Fruit fly (Drosophila melanogaster): ENCODE data around the gene vn.

The vn gene

dm6 chr3L:5770817-5771425, 74.5 kb downstream of the vn start (continued):
- TF ChIP-seq CG10565 (GFP tag; optimal IDR thresholded peaks at IDR 0.05) (peak; percentile 65), Nf-YC (tag; optimal IDR thresholded peaks at IDR 0.05) (peak; percentile 93), CG3847 (GFP tag; IDR thresholded peaks at IDR 0.05) (peak; percentile 70), Atf-2 (GFP tag; optimal IDR thresholded peaks at IDR 0.05) (peak; percentile 85), Sry-β (GFP tag; optimal IDR thresholded peaks at IDR 0.05) (peak; percentile 81), CG1602 (GFP tag; optimal IDR thresholded peaks at IDR 0.05) (peak; percentile 65), CG6654 (GFP tag; optimal IDR thresholded peaks at IDR 0.05) (peak; percentile 52), Side (GFP tag; optimal IDR thresholded peaks at IDR 0.05) (peak; percentile 89), CG8924 (tag; optimal IDR thresholded peaks at IDR 0.05) (peak; percentile 88), yki (optimal IDR thresholded peaks at IDR 0.05) (no peak), sd (tag; optimal IDR thresholded peaks at IDR 0.05) (peak; percentile 63), sens-2 (GFP tag; IDR thresholded peaks at IDR 0.05) (0 out of 2 replicates have a peak, but pooled peaks have one; percentile 29), Nf-YB (GFP tag; optimal IDR thresholded peaks at IDR 0.05) (peak; percentile 76), da (GFP tag; optimal IDR thresholded peaks at IDR 0.05) (peak; percentile 78), so (GFP tag; IDR thresholded peaks at IDR 0.05) (peak; percentile 87), Xbp1 (GFP tag; optimal IDR thresholded peaks at IDR 0.05) (peak; percentile 80), eve (GFP tag; optimal IDR thresholded peaks at IDR 0.05) (no peak), klu (GFP tag; IDR thresholded peaks at IDR 0.05) (peak; percentile 69), az2 (GFP tag; optimal IDR thresholded peaks at IDR 0.05) (peak; percentile 84), C15 (GFP tag; IDR thresholded peaks at IDR 0.05) (no peak), Gug (GFP tag; IDR thresholded peaks at IDR 0.05) (peak; percentile 62; the same call in 3 of the 4 replicates), Sox102F (GFP tag; optimal IDR thresholded peaks at IDR 0.05) (no peak), phol (tag; optimal IDR thresholded peaks at IDR 0.05) (peak; percentile 87), Optix (GFP tag; IDR thresholded peaks at IDR 0.05) (no peak), E2f1 (GFP tag; IDR thresholded peaks at IDR 0.05) (peak; percentile 80), B-H1 (GFP tag; IDR thresholded peaks at IDR 0.05) (peak; percentile 39; the same call in 2 of the 3 replicates), CG3407 (GFP tag; optimal IDR thresholded peaks at IDR 0.05) (peak; percentile 78), CG18599 (GFP tag; optimal IDR thresholded peaks at IDR 0.05) (no peak), CG2120 (GFP tag; optimal IDR thresholded peaks at IDR 0.05) (peak; percentile 93), CG11247 (GFP tag; IDR thresholded peaks at IDR 0.05) (peak; percentile 68), Eip74EF (GFP tag; optimal IDR thresholded peaks at IDR 0.05) (peak in 1 of 2 experiments; percentile 82), CG10654 (GFP tag; optimal IDR thresholded peaks at IDR 0.05) (peak; percentile 76), CG10366 (GFP tag; IDR thresholded peaks at IDR 0.05) (peak; percentile 57; the same call in 1 of the 2 replicates), BEAF-32 (GFP tag; optimal IDR thresholded peaks at IDR 0.05) (peak; percentile 20), ERR (GFP tag; optimal IDR thresholded peaks at IDR 0.05) (peak; percentile 88), Sin3A (optimal IDR thresholded peaks at IDR 0.05) (no peak), CG32532 (GFP tag; IDR thresholded peaks at IDR 0.05) (peak; percentile 75), CG11695 (GFP tag; IDR thresholded peaks at IDR 0.05) (peak; percentile 79; the same call in 2 of the 3 replicates), CG5953 (GFP tag; IDR thresholded peaks at IDR 0.05) (peak; percentile 31; the same call in 1 of the 2 replicates), Usf (GFP tag; optimal IDR thresholded peaks at IDR 0.05) (peak; percentile 61), CG12219 (GFP tag; optimal IDR thresholded peaks at IDR 0.05) (peak; percentile 84), CG4282 (GFP tag; optimal IDR thresholded peaks at IDR 0.05) (peak; percentile 49), D (optimal IDR thresholded peaks at IDR 0.05) (no peak), D (GFP tag; optimal IDR thresholded peaks at IDR 0.05) (peak; percentile 74), Kr (GFP tag; optimal IDR thresholded peaks at IDR 0.05) (no peak), CG32767 (GFP tag; IDR thresholded peaks at IDR 0.05) (peak; percentile 64), CG6854 (GFP tag; optimal IDR thresholded peaks at IDR 0.05) (peak; percentile 67), Hand (GFP tag; optimal IDR thresholded peaks at IDR 0.05) (peak; percentile 83), CG16863 (GFP tag; optimal IDR thresholded peaks at IDR 0.05) (peak; percentile 81), CG8290 (GFP tag; optimal IDR thresholded peaks at IDR 0.05) (peak; percentile 53), CG8290 (tag; optimal IDR thresholded peaks at IDR 0.05) (peak; percentile 84 to 92)

Measured in whole organism, embryonic.